Fruit fly (Drosophila melanogaster): ENCODE data around the gene CG13674.
A peak's percentile ranks its signal among the peaks of the same experiment; 100 is the strongest.

DNA sequence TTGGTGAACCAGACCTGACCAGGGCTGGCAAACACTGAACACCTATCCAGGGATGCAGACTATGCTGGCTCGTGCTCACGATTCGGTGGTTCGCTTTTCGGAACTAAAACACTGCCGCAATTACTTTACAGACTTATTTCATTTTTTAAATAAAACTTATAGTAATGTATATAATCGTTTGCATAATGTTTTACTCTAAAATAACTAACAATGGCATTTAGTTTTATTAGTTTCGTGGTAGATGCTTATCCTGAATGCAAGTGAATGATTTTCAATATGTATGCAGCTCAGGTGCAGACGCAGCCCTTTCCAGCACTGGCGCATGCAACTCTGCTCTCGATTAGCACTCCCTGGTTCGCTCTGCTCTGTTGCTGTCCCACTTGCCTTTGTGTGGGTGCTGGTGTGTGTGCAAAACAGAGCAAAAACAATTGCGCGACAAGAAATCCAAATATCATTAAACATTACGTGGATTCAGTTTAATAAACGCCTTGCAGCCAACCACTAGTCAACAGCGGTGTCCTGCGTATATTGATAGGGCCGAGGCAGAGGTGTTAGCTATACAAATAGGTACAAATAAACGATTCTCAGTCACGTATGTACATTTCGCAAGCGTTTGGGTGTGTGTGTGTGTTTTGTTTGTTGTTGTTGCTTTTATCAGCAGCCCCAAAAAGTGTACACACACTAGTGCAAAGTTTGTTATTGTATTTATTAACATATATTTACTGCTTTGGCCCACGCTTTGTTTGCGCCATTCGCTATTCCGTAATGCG, 32.0 kb downstream of the CG13674 start, which contains the start of the genes ERR and Atg18a:
- no peak for TF ChIP-seq EcR (GFP tag; optimal IDR thresholded peaks at IDR 0.05)
- TF ChIP-seq CG8159 (tag; optimal IDR thresholded peaks at IDR 0.05), result peak; percentile 82
- peak; percentile 89 for TF ChIP-seq CG32121 (GFP tag; IDR thresholded peaks at IDR 0.05)
- peak; percentile 84 for TF ChIP-seq rn (GFP tag; IDR thresholded peaks at IDR 0.05)
- no peak for TF ChIP-seq CG14655 (GFP tag; optimal IDR thresholded peaks at IDR 0.05)
- TF ChIP-seq fd96Ca (GFP tag; IDR thresholded peaks at IDR 0.05), result peak; percentile 81
- peak; percentile 73 for TF ChIP-seq CG9948 (tag; optimal IDR thresholded peaks at IDR 0.05)
- no peak for TF ChIP-seq D1 (tag; optimal IDR thresholded peaks at IDR 0.05)
- no peak for TF ChIP-seq CG13204 (GFP tag; optimal IDR thresholded peaks at IDR 0.05)
- peak; percentile 77 for TF ChIP-seq CG10348 (GFP tag; IDR thresholded peaks at IDR 0.05)
- peak; percentile 87 for TF ChIP-seq CG15710 (tag; optimal IDR thresholded peaks at IDR 0.05)
